Worm (Caenorhabditis elegans) whole organism, L4 larva: ENCODE measurements around the gene srsx-19.

ENCODE experiments used
- ces-1 ChIP-seq: fragments of 150-350 bp; sonication (generic microtip); optimal IDR thresholded peaks from 4 replicates; lab custom pipeline; 2014; ENCODE audit warnings: missing biosample characterization, missing genetic modification reagents, missing genetic modification characterization
- daf-12 ChIP-seq: fragments of 150-350 bp; optimal IDR thresholded peaks from 2 replicates; lab custom pipeline; 2014; ENCODE audit warnings: missing biosample characterization, missing genetic modification reagents, missing genetic modification characterization
- dmd-8 ChIP-seq: fragments of 200-800 bp; sonication (Bioruptor generic); IDR thresholded peaks from 2 replicates; pipeline ENCODE4 v1.3.6; 2022; ENCODE audit warnings: missing genetic modification characterization, missing compliant biosample characterization
- dpl-1 ChIP-seq: fragments of 150-350 bp; optimal IDR thresholded peaks from 2 replicates; lab custom pipeline; 2014; ENCODE audit warnings: missing biosample characterization, missing genetic modification reagents, missing genetic modification characterization
- fos-1 ChIP-seq: fragments of 150-350 bp; optimal IDR thresholded peaks from 2 replicates; lab custom pipeline; 2014; ENCODE audit warnings: missing biosample characterization, missing genetic modification characterization
- nhr-48 ChIP-seq: sonication (generic microtip); optimal IDR thresholded peaks from 2 replicates; lab custom pipeline; 2016; ENCODE audit warnings: mild to moderate bottlenecking, missing genetic modification characterization, missing compliant biosample characterization
- unc-62 ChIP-seq, 3 experiments: fragments of 150-350 bp in 1 of 3; sonication (generic microtip); optimal IDR thresholded peaks in 2 of 3; peaks in 1 of 3; 1 replicate in 1 of 3; 2 replicates in 2 of 3; lab custom pipeline; 2014 to 2017; ENCODE audit warnings: missing biosample characterization in 3 of 3, missing genetic modification characterization in 3 of 3, missing genetic modification reagents in 3 of 3, missing genotype in 1 of 3

DNA sequence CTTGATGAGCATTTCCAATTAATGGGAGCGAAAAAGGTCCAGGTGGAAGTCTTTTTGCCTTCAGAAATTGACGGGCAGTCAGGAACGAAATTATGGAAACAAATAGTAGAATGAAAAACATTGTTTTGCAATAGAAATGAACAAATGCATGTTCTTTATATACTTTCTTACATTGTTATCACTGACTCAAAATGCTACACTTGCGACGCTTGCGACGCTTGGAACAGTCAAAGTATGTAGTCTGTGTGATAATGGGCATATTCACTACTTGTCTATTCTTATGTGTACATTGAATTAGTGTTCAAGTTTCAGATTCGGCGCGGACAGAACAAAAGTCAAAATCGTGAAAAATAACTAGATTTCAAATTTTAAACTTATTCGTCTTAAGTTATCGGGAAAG lies 10.9 kb downstream of the srsx-19 start, which contains the start of gene cyp-35C1:
- TF ChIP-seq unc-62 (GFP tag; optimal IDR thresholded peaks at IDR 0.05 in 1 of 2; lab: Kevin White, UChicago): no peak
- no peak for TF ChIP-seq unc-62 (tag; optimal IDR thresholded peaks at IDR 0.05; lab: Kevin White, UChicago)
- no peak for TF ChIP-seq daf-12 (tag; lab: Kevin White, UChicago)
- TF ChIP-seq ces-1 (GFP tag; lab: Kevin White, UChicago): no peak
- no peak for TF ChIP-seq fos-1 (tag; lab: Kevin White, UChicago)
- TF ChIP-seq dpl-1: no peak
- no peak for TF ChIP-seq dmd-8 (GFP tag; lab: Robert Waterston, UW)
- no peak for TF ChIP-seq nhr-48 (tag; lab: Kevin White, UChicago)
